Worm (Caenorhabditis elegans): ENCODE data around the gene srh-275.

DNA sequence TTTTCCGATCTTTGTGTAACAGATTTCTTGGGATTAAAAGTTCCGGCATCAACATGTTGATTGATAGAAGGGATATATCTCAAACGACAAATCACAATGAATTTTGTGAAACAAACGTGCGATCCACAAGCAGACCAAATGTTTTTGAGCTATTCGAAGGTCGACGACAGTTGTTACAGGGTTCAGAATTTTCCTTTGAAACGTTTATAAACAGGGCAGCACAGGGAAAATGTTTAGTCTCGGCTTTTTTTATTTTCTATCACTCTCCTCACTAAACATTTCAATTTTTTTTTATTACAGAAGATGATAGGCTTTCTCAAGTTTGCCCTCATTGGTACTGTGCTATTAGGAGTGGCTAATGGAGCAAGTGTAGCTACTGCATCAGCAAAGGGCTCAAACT lies 12.1 kb downstream of the srh-275 start, which contains the start of gene exc-13:
- TF ChIP-seq tab-1 (GFP tag; IDR thresholded peaks at IDR 0.05) (no peak), cog-1 (tag; optimal IDR thresholded peaks at IDR 0.05) (no peak), med-1 (GFP tag; optimal IDR thresholded peaks at IDR 0.05; ENCODE audit: insufficient read depth) (no peak), ztf-23 (GFP tag; IDR thresholded peaks at IDR 0.05) (no peak)
